Worm (Caenorhabditis elegans) whole organism, L3 larva: ENCODE measurements around the gene T08G5.3.

Source experiments
- ZK546.5 ChIP-seq: sonication (generic microtip); optimal IDR thresholded peaks from 2 replicates; lab custom pipeline; 2017; ENCODE audit warnings: missing biosample characterization, missing genetic modification characterization
- ceh-9 ChIP-seq: sonication (generic microtip); optimal IDR thresholded peaks from 2 replicates; lab custom pipeline; 2018; ENCODE audit warnings: missing biosample characterization, missing genetic modification characterization
- egl-5 ChIP-seq: fragments of 150-350 bp; optimal IDR thresholded peaks from 2 replicates; lab custom pipeline; 2017; ENCODE audit warnings: missing biosample characterization, missing genetic modification reagents, missing genetic modification characterization, inconsistent platforms
- fos-1 ChIP-seq: fragments of 150-350 bp; optimal IDR thresholded peaks from 2 replicates; lab custom pipeline; 2014; ENCODE audit warnings: missing biosample characterization, missing genetic modification characterization
- mdl-1 ChIP-seq: fragments of 150-350 bp; optimal IDR thresholded peaks from 2 replicates; lab custom pipeline; 2014; ENCODE audit warnings: missing biosample characterization, missing genetic modification characterization
- nhr-28 ChIP-seq: fragments of 150-350 bp; optimal IDR thresholded peaks from 2 replicates; lab custom pipeline; 2014; ENCODE audit warnings: missing biosample characterization, missing genetic modification characterization
- nhr-43 ChIP-seq: sonication (generic microtip); optimal IDR thresholded peaks from 2 replicates; lab custom pipeline; 2016; ENCODE audit warnings: mild to moderate bottlenecking, missing genetic modification characterization, missing compliant biosample characterization; ENCODE audit not compliant: poor library complexity, severe bottlenecking
- sea-2 ChIP-seq: fragments of 150-350 bp; sonication (generic microtip); optimal IDR thresholded peaks from 4 replicates; lab custom pipeline; 2014; ENCODE audit warnings: missing biosample characterization, missing genetic modification reagents, missing genetic modification characterization
- snpc-4 ChIP-seq: fragments of 150-350 bp; optimal IDR thresholded peaks from 2 replicates; lab custom pipeline; 2014; ENCODE audit warnings: missing biosample characterization, missing genetic modification characterization
- unc-62 ChIP-seq: fragments of 150-350 bp; sonication (generic microtip); optimal IDR thresholded peaks from 4 replicates; lab custom pipeline; 2014; ENCODE audit warnings: missing biosample characterization, missing genetic modification reagents, missing genetic modification characterization
- zag-1 ChIP-seq: fragments of 150-350 bp; optimal IDR thresholded peaks from 2 replicates; lab custom pipeline; 2014; ENCODE audit warnings: missing biosample characterization, missing genetic modification characterization
- ztf-11 ChIP-seq: fragments of 150-350 bp; optimal IDR thresholded peaks from 2 replicates; lab custom pipeline; 2014; ENCODE audit warnings: missing biosample characterization, missing genetic modification characterization

- TF ChIP-seq ZK546.5 (tag; lab: Kevin White, UChicago) (no peak), nhr-28 (tag; lab: Kevin White, UChicago) (no peak), snpc-4 (tag; lab: Kevin White, UChicago) (no peak), zag-1 (no peak), ztf-11 (tag; lab: Kevin White, UChicago) (no peak), mdl-1 (tag; lab: Kevin White, UChicago) (no peak), ceh-9 (tag; lab: Kevin White, UChicago) (no peak), nhr-43 (tag; lab: Kevin White, UChicago) (no peak), egl-5 (tag; lab: Kevin White, UChicago) (no peak), unc-62 (no peak), sea-2 (GFP tag; lab: Kevin White, UChicago) (no peak), fos-1 (no peak)
These were observed 12.9 kb downstream of the T08G5.3 start, which contains the start of gene end-3 for ce11 chrV:14014395-14014794.
